Fruit fly (Drosophila melanogaster) ovary, adult (tissue): ENCODE data around the gene CG11529.

Experiments used
- CG17801 ChIP-seq: fragments of 200-800 bp; optimal IDR thresholded peaks from 2 replicates; lab custom pipeline; 2019; ENCODE audit warnings: missing biosample characterization, mild to moderate bottlenecking, missing genetic modification characterization, moderate library complexity; ENCODE audit not compliant: partially characterized antibody

Gene CG11529

dm6 chr3L:12205848-12206247, 8.3 kb downstream of the CG11529 start, which contains the start of gene Tsen54:
Gene Tsen54, minus strand, starts transcription at chr3L:12206022.
- TF ChIP-seq CG17801 (GFP tag; lab: Kevin White, UChicago), result peak; percentile 12

dm6 chr3L:12222945-12223634, 25.5 kb downstream of the CG11529 start:
- no peak for TF ChIP-seq CG17801 (GFP tag; lab: Kevin White, UChicago)

- no peak for TF ChIP-seq CG17801 (GFP tag; lab: Kevin White, UChicago)
These were observed 26.0 kb downstream of the CG11529 start for dm6 chr3L:12223635-12224016.

DNA sequence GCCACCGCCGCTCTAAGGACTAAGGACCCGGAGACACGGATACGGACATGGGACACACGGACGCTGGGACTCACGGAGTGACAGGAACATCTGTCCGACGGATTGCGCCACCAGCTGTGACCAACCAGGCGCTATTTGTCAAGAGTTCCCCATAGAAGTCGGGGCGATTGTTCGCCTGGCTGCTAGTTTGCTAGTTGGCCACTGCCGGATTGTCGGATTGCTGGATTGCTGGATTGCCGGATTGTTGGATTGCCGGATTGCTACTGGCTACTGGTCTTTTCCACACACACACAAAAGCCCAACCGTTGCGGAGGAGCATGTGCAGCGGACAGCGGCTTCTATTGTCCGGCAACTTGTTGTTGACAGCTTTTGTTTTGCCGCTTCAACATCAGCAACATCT, 29.6 kb downstream of the CG11529 start:
- no peak for TF ChIP-seq CG17801 (GFP tag; lab: Kevin White, UChicago)
